Worm (Caenorhabditis elegans): ENCODE measurements around the gene C04E7.1.
"Not testable (repeated sequence)": the region's sequence is repeated elsewhere in the genome, so short reads cannot be mapped to it uniquely, and the experiment has no call there.

- TF ChIP-seq W03F9.2, him-1, dao-5 (tag; optimal IDR thresholded peaks at IDR 0.05): not testable (repeated sequence)
Observed at ce11 chrX:322223-322622, 35.7 kb upstream of the C04E7.1 start, which contains the start of gene M02E1.3.

All from whole organism, L4/young adult.